Fruit fly (Drosophila melanogaster) Kc167 (cell line): Measurements from ENCODE around the gene CG15219.

Source experiments
- Myc ChIP-seq: fragments of >200 bp; optimal IDR thresholded peaks from 2 replicates; lab custom pipeline; 2017; ENCODE audit warnings: missing external identifiers
- Sin3A ChIP-seq: fragments of >200 bp; optimal IDR thresholded peaks from 2 replicates; lab custom pipeline; 2018; ENCODE audit warnings: missing external identifiers
- h ChIP-seq: fragments of >200 bp; optimal IDR thresholded peaks from 3 replicates; lab custom pipeline; 2018; ENCODE audit warnings: missing external identifiers
- insv ChIP-seq: fragments of >200 bp; optimal IDR thresholded peaks from 3 replicates; lab custom pipeline; 2018; ENCODE audit warnings: missing external identifiers
- psq ChIP-seq: fragments of >200 bp; optimal IDR thresholded peaks from 2 replicates; lab custom pipeline; 2017; ENCODE audit warnings: missing external identifiers
- ttk ChIP-seq: sonication (Bioruptor generic); optimal IDR thresholded peaks from 2 replicates; lab custom pipeline; 2017; ENCODE audit warnings: missing external identifiers

dm6 chr2L:22129581-22130300 lies 24.4 kb upstream of the CG15219 start, which contains the start of gene CycK:
- no peak for TF ChIP-seq psq
- no peak for TF ChIP-seq h (lab: Kevin White, UChicago)
- TF ChIP-seq ttk (lab: Kevin White, UChicago): no peak
- no peak for TF ChIP-seq insv (lab: Kevin White, UChicago)
- TF ChIP-seq Sin3A (lab: Kevin White, UChicago): no peak
- TF ChIP-seq Myc (lab: Kevin White, UChicago): no peak
